Fruit fly (Drosophila melanogaster) whole organism, embryonic: ENCODE measurements around the gene CG34179.

ENCODE experiments used
- CG10959 ChIP-seq: fragments of 200-800 bp; sonication (Bioruptor generic); IDR thresholded peaks from 2 replicates; pipeline ENCODE4 v1.3.6; 2022; ENCODE audit warnings: missing biosample characterization, missing genetic modification characterization
- CG12071 ChIP-seq: fragments of 200-800 bp; sonication (Bioruptor generic); optimal IDR thresholded peaks from 3 replicates; lab custom pipeline; 2018; ENCODE audit warnings: missing biosample characterization, mild to moderate bottlenecking, missing genetic modification characterization
- CG12104 ChIP-seq: fragments of 200-800 bp; sonication (Bioruptor generic); optimal IDR thresholded peaks from 3 replicates; lab custom pipeline; 2016; ENCODE audit warnings: missing biosample characterization, missing genetic modification characterization
- CG1233 ChIP-seq: fragments of 200-800 bp; sonication (Bioruptor generic); optimal IDR thresholded peaks from 4 replicates; lab custom pipeline; 2018; ENCODE audit warnings: missing biosample characterization, mild to moderate bottlenecking, missing genetic modification characterization
- CG13296 ChIP-seq: fragments of 200-800 bp; sonication (Bioruptor generic); optimal IDR thresholded peaks from 3 replicates; lab custom pipeline; 2018; ENCODE audit warnings: missing biosample characterization, mild to moderate bottlenecking, missing genetic modification characterization
- CG14441 ChIP-seq: fragments of 200-800 bp; sonication (Bioruptor generic); IDR thresholded peaks from 2 replicates; pipeline ENCODE4 v1.3.6; 2022; ENCODE audit warnings: missing biosample characterization, missing genetic modification characterization
- CG14965 ChIP-seq: fragments of 200-800 bp; sonication (Bioruptor generic); optimal IDR thresholded peaks from 2 replicates; lab custom pipeline; 2016; ENCODE audit warnings: missing biosample characterization, missing genetic modification characterization, borderline replicate concordance
- CG15514 ChIP-seq: fragments of 200-800 bp; sonication (Bioruptor generic); optimal IDR thresholded peaks from 3 replicates; lab custom pipeline; 2017; ENCODE audit warnings: missing biosample characterization, missing genetic modification characterization, mild to moderate bottlenecking, moderate library complexity, missing genetic modification reagents
- CG15601 ChIP-seq: fragments of 200-800 bp; sonication (Bioruptor generic); optimal IDR thresholded peaks from 3 replicates; lab custom pipeline; 2019; ENCODE audit warnings: missing biosample characterization, mild to moderate bottlenecking, missing genetic modification characterization, moderate library complexity
- CG17912 ChIP-seq: fragments of 200-800 bp; sonication (Bioruptor generic); optimal IDR thresholded peaks from 2 replicates; lab custom pipeline; 2018; ENCODE audit warnings: missing biosample characterization, mild to moderate bottlenecking, missing genetic modification characterization
- CG2712 ChIP-seq: fragments of 200-800 bp; optimal IDR thresholded peaks from 3 replicates; lab custom pipeline; 2019; ENCODE audit warnings: missing biosample characterization, mild to moderate bottlenecking, missing genetic modification characterization, moderate library complexity
- CG2875 ChIP-seq: fragments of 200-800 bp; sonication (Bioruptor generic); optimal IDR thresholded peaks from 2 replicates; lab custom pipeline; 2017; ENCODE audit warnings: missing biosample characterization, mild to moderate bottlenecking, missing genetic modification characterization, missing genetic modification reagents
- CG30431 ChIP-seq: fragments of 200-800 bp; sonication (Bioruptor generic); optimal IDR thresholded peaks from 2 replicates; lab custom pipeline; 2017; ENCODE audit warnings: missing biosample characterization, missing genetic modification characterization
- CG32772 ChIP-seq: fragments of 200-800 bp; sonication (Bioruptor generic); IDR thresholded peaks from 2 replicates; pipeline ENCODE4 v1.3.6; 2022; ENCODE audit warnings: missing biosample characterization, missing genetic modification characterization
- CG4617 ChIP-seq: fragments of 200-800 bp; sonication (Bioruptor generic); optimal IDR thresholded peaks from 3 replicates; lab custom pipeline; 2016; ENCODE audit warnings: missing biosample characterization, missing genetic modification characterization, borderline replicate concordance
- CG7372 ChIP-seq: fragments of 200-800 bp; sonication (Bioruptor generic); IDR thresholded peaks from 2 replicates; pipeline ENCODE4 v1.3.6; 2022; ENCODE audit warnings: missing biosample characterization, missing genetic modification characterization
- CG7928 ChIP-seq: fragments of 200-800 bp; sonication (Bioruptor generic); optimal IDR thresholded peaks from 2 replicates; lab custom pipeline; 2017; ENCODE audit warnings: missing biosample characterization, mild to moderate bottlenecking, missing genetic modification characterization
- CG8281 ChIP-seq: fragments of 200-800 bp; sonication (Bioruptor generic); optimal IDR thresholded peaks from 2 replicates; lab custom pipeline; 2018; ENCODE audit warnings: missing biosample characterization, mild to moderate bottlenecking, missing genetic modification characterization, moderate library complexity
- CG8290 ChIP-seq, 3 experiments: fragments of 200-800 bp; sonication (Bioruptor generic); optimal IDR thresholded peaks; 2 replicates each; lab custom pipeline; 2016 to 2019; ENCODE audit warnings: missing biosample characterization in 3 of 3, missing genetic modification characterization in 3 of 3, mild to moderate bottlenecking in 2 of 3, moderate library complexity in 1 of 3
- Ets97D ChIP-seq: fragments of 200-800 bp; sonication (Bioruptor generic); optimal IDR thresholded peaks from 3 replicates; lab custom pipeline; 2016; ENCODE audit warnings: missing biosample characterization, missing genetic modification characterization
- HLH3B ChIP-seq: fragments of 200-800 bp; sonication (Bioruptor generic); IDR thresholded peaks from 2 replicates; pipeline ENCODE4 v1.3.6; 2022; ENCODE audit warnings: missing biosample characterization, missing genetic modification characterization
- Hmr ChIP-seq: fragments of 200-800 bp; sonication (Bioruptor generic); optimal IDR thresholded peaks from 3 replicates; lab custom pipeline; 2017; ENCODE audit warnings: mild to moderate bottlenecking, missing biosample characterization, missing genetic modification reagents, missing genetic modification characterization
- MESR4 ChIP-seq: fragments of 200-800 bp; sonication (Bioruptor generic); optimal IDR thresholded peaks from 2 replicates; lab custom pipeline; 2018; ENCODE audit warnings: missing biosample characterization, mild to moderate bottlenecking, missing genetic modification characterization, moderate library complexity
- Mrtf ChIP-seq: fragments of 200-800 bp; sonication (Bioruptor generic); IDR thresholded peaks from 3 replicates; pipeline ENCODE4 v1.3.6; 2022; ENCODE audit warnings: missing biosample characterization, missing genetic modification characterization
- NC2α ChIP-seq: fragments of 200-800 bp; sonication (Bioruptor generic); optimal IDR thresholded peaks from 2 replicates; lab custom pipeline; 2016; ENCODE audit warnings: missing biosample characterization, missing genetic modification characterization
- NC2β ChIP-seq: fragments of 200-800 bp; sonication (Bioruptor generic); optimal IDR thresholded peaks from 2 replicates; lab custom pipeline; 2016; ENCODE audit warnings: missing biosample characterization, missing genetic modification characterization
- NK7.1 ChIP-seq: fragments of 200-800 bp; sonication (Bioruptor generic); optimal IDR thresholded peaks from 3 replicates; lab custom pipeline; 2016; ENCODE audit warnings: missing biosample characterization, missing genetic modification characterization
- Optix ChIP-seq: fragments of 200-800 bp; sonication (Bioruptor generic); IDR thresholded peaks from 3 replicates; pipeline ENCODE4 v1.3.6; 2022; ENCODE audit warnings: missing biosample characterization, missing genetic modification characterization
- Side ChIP-seq: fragments of 200-800 bp; sonication (Bioruptor generic); optimal IDR thresholded peaks from 2 replicates; lab custom pipeline; 2016; ENCODE audit warnings: missing biosample characterization, missing genetic modification characterization
- Sry-β ChIP-seq: fragments of 200-800 bp; sonication (Bioruptor generic); optimal IDR thresholded peaks from 2 replicates; lab custom pipeline; 2018; ENCODE audit warnings: missing biosample characterization, mild to moderate bottlenecking, missing genetic modification characterization, moderate library complexity
- Tbp ChIP-seq: fragments of >200 bp; optimal IDR thresholded peaks from 2 replicates; lab custom pipeline; 2018; ENCODE audit warnings: missing biosample characterization, missing genetic modification characterization
- cad ChIP-seq: fragments of >200 bp; optimal IDR thresholded peaks from 2 replicates; lab custom pipeline; 2017; ENCODE audit warnings: missing biosample characterization, missing genetic modification characterization
- crp ChIP-seq, 2 experiments: fragments of 200-800 bp; sonication (Bioruptor generic); optimal IDR thresholded peaks; 2 replicates in 1 of 2; 3 replicates in 1 of 2; lab custom pipeline; 2017; ENCODE audit warnings: missing biosample characterization in 2 of 2, missing genetic modification characterization in 2 of 2, mild to moderate bottlenecking in 1 of 2, moderate library complexity in 1 of 2
- da ChIP-seq: fragments of 200-800 bp; sonication (Bioruptor generic); optimal IDR thresholded peaks from 2 replicates; lab custom pipeline; 2016; ENCODE audit warnings: missing biosample characterization, missing genetic modification characterization
- danr ChIP-seq: fragments of 200-800 bp; sonication (Bioruptor generic); IDR thresholded peaks from 2 replicates; pipeline ENCODE4 v1.3.6; 2022; ENCODE audit warnings: missing biosample characterization, missing genetic modification characterization
- disco-r ChIP-seq: fragments of 200-800 bp; sonication (Bioruptor generic); optimal IDR thresholded peaks from 2 replicates; lab custom pipeline; 2016; ENCODE audit warnings: missing biosample characterization, missing genetic modification characterization
- ftz-f1 ChIP-seq: fragments of 200-800 bp; sonication (Bioruptor generic); optimal IDR thresholded peaks from 2 replicates; lab custom pipeline; 2016; ENCODE audit warnings: missing biosample characterization, missing genetic modification characterization
- gro ChIP-seq: fragments of 200-800 bp; sonication (Bioruptor generic); optimal IDR thresholded peaks from 2 replicates; lab custom pipeline; 2016; ENCODE audit warnings: missing biosample characterization, missing genetic modification characterization
- hth ChIP-seq: fragments of >200 bp; optimal IDR thresholded peaks from 2 replicates; lab custom pipeline; 2017; ENCODE audit warnings: inconsistent platforms
- kah ChIP-seq: fragments of 200-800 bp; sonication (Bioruptor generic); optimal IDR thresholded peaks from 2 replicates; lab custom pipeline; 2018; ENCODE audit warnings: missing biosample characterization, mild to moderate bottlenecking, missing genetic modification characterization
- ken ChIP-seq: fragments of 200-800 bp; sonication (Bioruptor generic); IDR thresholded peaks from 3 replicates; pipeline ENCODE4 v1.3.6; 2022; ENCODE audit warnings: missing biosample characterization, missing genetic modification characterization
- nmo ChIP-seq: fragments of 200-800 bp; sonication (Bioruptor generic); optimal IDR thresholded peaks from 2 replicates; lab custom pipeline; 2018; ENCODE audit warnings: missing biosample characterization, mild to moderate bottlenecking, missing genetic modification characterization, moderate library complexity
- pb ChIP-seq: fragments of 200-800 bp; sonication (Bioruptor generic); optimal IDR thresholded peaks from 3 replicates; lab custom pipeline; 2016; ENCODE audit warnings: missing biosample characterization, missing genetic modification characterization
- pzg ChIP-seq: fragments of 200-800 bp; sonication (Bioruptor generic); optimal IDR thresholded peaks from 3 replicates; lab custom pipeline; 2018; ENCODE audit warnings: missing biosample characterization, mild to moderate bottlenecking, missing genetic modification characterization, moderate library complexity
- ranshi ChIP-seq: fragments of 200-800 bp; sonication (Bioruptor generic); IDR thresholded peaks from 2 replicates; pipeline ENCODE4 v1.3.6; 2022; ENCODE audit warnings: missing biosample characterization, missing genetic modification characterization
- salm ChIP-seq: fragments of 200-800 bp; sonication (Bioruptor generic); optimal IDR thresholded peaks from 2 replicates; lab custom pipeline; 2018; ENCODE audit warnings: missing biosample characterization, mild to moderate bottlenecking, missing genetic modification characterization
- shn ChIP-seq: fragments of 200-800 bp; sonication (Bioruptor generic); optimal IDR thresholded peaks from 3 replicates; lab custom pipeline; 2016; ENCODE audit warnings: missing biosample characterization, missing genetic modification characterization
- sug ChIP-seq: fragments of 200-800 bp; optimal IDR thresholded peaks from 2 replicates; lab custom pipeline; 2019; ENCODE audit warnings: missing biosample characterization, mild to moderate bottlenecking, missing genetic modification characterization, moderate library complexity
- ttk ChIP-seq: fragments of 200-800 bp; sonication (Bioruptor generic); IDR thresholded peaks from 2 replicates; pipeline ENCODE4 v2.1.2; 2022; ENCODE audit warnings: missing biosample characterization, missing genetic modification characterization
- tup ChIP-seq: fragments of 200-800 bp; sonication (Bioruptor generic); optimal IDR thresholded peaks from 2 replicates; lab custom pipeline; 2016; ENCODE audit warnings: missing biosample characterization, mild to moderate bottlenecking, missing genetic modification characterization, moderate library complexity
- wek ChIP-seq: fragments of 200-800 bp; sonication (Bioruptor generic); optimal IDR thresholded peaks from 3 replicates; lab custom pipeline; 2018; ENCODE audit warnings: missing biosample characterization, mild to moderate bottlenecking, missing genetic modification characterization, moderate library complexity

Gene CG34179

dm6 chr2L:5999247-5999646 lies 49.3 kb downstream of the CG34179 start, which contains the start of gene Kdm5 (continued):
- TF ChIP-seq NC2α (GFP tag; lab: Kevin White, UChicago) (no peak), CG13296 (no peak), sug (tag; lab: Kevin White, UChicago) (peak; percentile 99), kah (GFP tag; lab: Kevin White, UChicago) (no peak), pb (peak; percentile 46), danr (GFP tag; lab: Robert Waterston, UW) (peak; percentile 29; the same call in 1 of the 2 replicates), hth (lab: Kevin White, UChicago) (no peak), salm (tag; lab: Kevin White, UChicago) (no peak), Sry-β (GFP tag; lab: Kevin White, UChicago) (no peak), Ets97D (GFP tag; lab: Kevin White, UChicago) (peak; percentile 86), pzg (peak; percentile 92), ttk (no peak), CG14441 (GFP tag; lab: Robert Waterston, UW) (no peak), shn (GFP tag; lab: Kevin White, UChicago) (peak; percentile 45), CG4617 (GFP tag; lab: Kevin White, UChicago) (peak; percentile 87), CG14965 (no peak), HLH3B (GFP tag; lab: Robert Waterston, UW) (0 out of 2 replicates have a peak, but pooled peaks have one; percentile 28), NK7.1 (GFP tag; lab: Kevin White, UChicago) (no peak), NC2β (GFP tag; lab: Kevin White, UChicago) (peak; percentile 54), crp (GFP tag; optimal IDR thresholded peaks at IDR 0.05; lab: Kevin White, UChicago) (peak in 1 of 2 experiments; percentile 12), tup (GFP tag; lab: Kevin White, UChicago) (no peak), CG8290 (GFP tag; optimal IDR thresholded peaks at IDR 0.05; lab: Kevin White, UChicago) (no peak), CG8290 (tag; optimal IDR thresholded peaks at IDR 0.05; lab: Kevin White, UChicago) (no peak), da (GFP tag; lab: Kevin White, UChicago) (no peak), Optix (GFP tag; lab: Robert Waterston, UW) (no peak), Side (GFP tag; lab: Kevin White, UChicago) (peak; percentile 47), cad (GFP tag; lab: Kevin White, UChicago) (no peak), Tbp (GFP tag; lab: Kevin White, UChicago) (no peak), ken (GFP tag; lab: Robert Waterston, UW) (peak; percentile 62; the same call in 1 of the 3 replicates), CG8281 (tag; lab: Kevin White, UChicago) (no peak), wek (GFP tag; lab: Kevin White, UChicago) (no peak), gro (GFP tag; lab: Kevin White, UChicago) (peak; percentile 22), CG12104 (GFP tag; lab: Kevin White, UChicago) (no peak), ranshi (peak; percentile 43; the same call in 1 of the 2 replicates), Mrtf (GFP tag; lab: Robert Waterston, UW) (no peak), CG2875 (GFP tag; lab: Kevin White, UChicago) (no peak), CG15514 (GFP tag; lab: Kevin White, UChicago) (peak; percentile 69), disco-r (no peak), CG30431 (GFP tag; lab: Kevin White, UChicago) (no peak), CG12071 (no peak), ftz-f1 (GFP tag; lab: Kevin White, UChicago) (peak; percentile 88), CG7372 (GFP tag; lab: Robert Waterston, UW) (no peak), CG15601 (tag; lab: Kevin White, UChicago) (peak; percentile 1), MESR4 (GFP tag; lab: Kevin White, UChicago) (peak; percentile 91), CG10959 (no peak), Hmr (GFP tag; lab: Kevin White, UChicago) (peak; percentile 54), nmo (GFP tag; lab: Kevin White, UChicago) (peak; percentile 25), CG2712 (tag; lab: Kevin White, UChicago) (peak; percentile 24), CG17912 (GFP tag; lab: Kevin White, UChicago) (no peak), CG7928 (GFP tag; lab: Kevin White, UChicago) (no peak), CG32772 (no peak), CG1233 (GFP tag; lab: Kevin White, UChicago) (no peak)
